Fruit fly (Drosophila melanogaster): ENCODE data around the gene fon.

The fon gene

DNA sequence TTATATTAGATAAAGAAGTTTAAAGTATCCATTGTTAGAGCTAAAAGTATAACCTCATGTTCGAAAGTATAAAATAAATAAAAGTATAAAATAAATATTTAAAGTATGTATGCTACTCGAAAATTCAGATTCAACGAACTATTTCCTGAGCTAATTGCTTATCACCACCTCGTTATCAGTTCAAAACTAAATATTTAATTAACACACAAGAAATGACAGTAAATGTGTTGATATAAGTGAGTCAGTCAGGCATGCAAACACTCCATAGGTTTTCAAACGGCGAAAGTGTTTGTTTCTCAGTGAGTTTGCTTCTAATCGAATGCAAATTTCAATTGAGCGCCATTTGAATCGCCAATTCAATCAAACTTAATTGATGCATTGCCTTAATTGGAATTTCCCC is 48.3 kb upstream of the fon start (continued):
- TF ChIP-seq CG17568 (GFP tag; optimal IDR thresholded peaks at IDR 0.05) (no peak), croc (GFP tag; conservative IDR thresholded peaks at IDR 0.05) (no peak), CG17612 (GFP tag; IDR thresholded peaks at IDR 0.05) (no peak), CG18764 (GFP tag; optimal IDR thresholded peaks at IDR 0.05) (peak; percentile 12), Rx (GFP tag; IDR thresholded peaks at IDR 0.05) (no peak), sisA (GFP tag; IDR thresholded peaks at IDR 0.05) (no peak), CG32772 (GFP tag; IDR thresholded peaks at IDR 0.05) (no peak), ranshi (GFP tag; IDR thresholded peaks at IDR 0.05) (no peak), cad (GFP tag; optimal IDR thresholded peaks at IDR 0.05) (no peak), Doc3 (GFP tag; IDR thresholded peaks at IDR 0.05; ENCODE audit: partially characterized antibody) (no peak), Dip2 (GFP tag; IDR thresholded peaks at IDR 0.05) (no peak), CG10431 (GFP tag; optimal IDR thresholded peaks at IDR 0.05) (peak; percentile 78), fu2 (GFP tag; optimal IDR thresholded peaks at IDR 0.05) (no peak), CG8281 (tag; optimal IDR thresholded peaks at IDR 0.05) (peak; percentile 50), rib (GFP tag; IDR thresholded peaks at IDR 0.05) (no peak), CG3281 (GFP tag; optimal IDR thresholded peaks at IDR 0.05) (peak; percentile 52), hkb (optimal IDR thresholded peaks at IDR 0.05) (no peak), hkb (GFP tag; IDR thresholded peaks at IDR 0.05) (peak; percentile 38; the same call in 1 of the 2 replicates), gce (GFP tag; IDR thresholded peaks at IDR 0.05) (no peak), CG4404 (GFP tag; IDR thresholded peaks at IDR 0.05) (no peak), B-H1 (GFP tag; IDR thresholded peaks at IDR 0.05) (no peak), CG2712 (tag; optimal IDR thresholded peaks at IDR 0.05) (peak; percentile 74), insv (GFP tag; optimal IDR thresholded peaks at IDR 0.05) (no peak), stwl (tag; optimal IDR thresholded peaks at IDR 0.05) (peak; percentile 13), CG17359 (tag; optimal IDR thresholded peaks at IDR 0.05) (peak; percentile 63), Side (GFP tag; optimal IDR thresholded peaks at IDR 0.05) (no peak), lilli (GFP tag; optimal IDR thresholded peaks at IDR 0.05) (no peak), fd96Cb (tag; optimal IDR thresholded peaks at IDR 0.05) (no peak), CG12391 (tag; optimal IDR thresholded peaks at IDR 0.05) (peak; percentile 48)

DNA sequence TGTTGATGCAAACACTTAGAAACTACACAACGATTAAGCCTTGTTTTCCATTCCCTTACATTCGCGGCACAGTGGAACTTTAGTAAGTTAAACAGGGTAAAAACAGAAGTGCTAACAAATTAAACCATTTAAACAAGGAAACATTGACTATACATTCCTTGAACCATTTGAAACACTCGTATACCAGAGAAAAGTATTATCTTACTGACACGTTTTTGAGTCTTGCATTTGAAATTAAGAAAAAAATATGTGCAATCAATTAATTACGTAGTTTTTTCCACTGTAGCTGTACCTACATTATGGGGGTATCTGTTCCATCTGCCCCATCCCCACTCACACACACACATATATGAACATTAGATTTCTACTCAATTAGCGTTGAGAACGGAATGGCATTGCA is 47.3 kb upstream of the fon start:
- TF ChIP-seq CG7839 (tag; optimal IDR thresholded peaks at IDR 0.05) (peak; percentile 22), Dad (GFP tag; optimal IDR thresholded peaks at IDR 0.05) (no peak), sisA (GFP tag; IDR thresholded peaks at IDR 0.05) (no peak), CG2120 (GFP tag; optimal IDR thresholded peaks at IDR 0.05) (peak; percentile 32), seq (GFP tag; IDR thresholded peaks at IDR 0.05) (no peak), Hr51 (GFP tag; optimal IDR thresholded peaks at IDR 0.05) (peak in 1 of 2 experiments; percentile 14), CG13287 (GFP tag; IDR thresholded peaks at IDR 0.05; ENCODE audit: partially characterized antibody) (no peak), grau (tag; optimal IDR thresholded peaks at IDR 0.05) (peak; percentile 63), CG13123 (GFP tag; optimal IDR thresholded peaks at IDR 0.05) (no peak), CG17385 (GFP tag; optimal IDR thresholded peaks at IDR 0.05) (peak; percentile 10), caup (GFP tag; optimal IDR thresholded peaks at IDR 0.05; ENCODE audit: severe bottlenecking) (peak; percentile 11), CG15011 (GFP tag; optimal IDR thresholded peaks at IDR 0.05) (no peak), CG31441 (GFP tag; IDR thresholded peaks at IDR 0.05) (0 out of 2 replicates have a peak, but pooled peaks have one; percentile 14), trem (tag; optimal IDR thresholded peaks at IDR 0.05) (no peak), Neu2 (GFP tag; optimal IDR thresholded peaks at IDR 0.05; ENCODE audit: borderline replicate concordance) (no peak), CG4707 (GFP tag; optimal IDR thresholded peaks at IDR 0.05) (peak; percentile 46), CG18599 (GFP tag; optimal IDR thresholded peaks at IDR 0.05) (peak; percentile 40), Ada2b (GFP tag; IDR thresholded peaks at IDR 0.05) (no peak), kni (GFP tag; optimal IDR thresholded peaks at IDR 0.05) (no peak), dmrt99B (tag; optimal IDR thresholded peaks at IDR 0.05) (peak; percentile 18), PHDP (tag; optimal IDR thresholded peaks at IDR 0.05) (peak; percentile 32), nmo (GFP tag; optimal IDR thresholded peaks at IDR 0.05) (peak; percentile 8), CG6813 (GFP tag; optimal IDR thresholded peaks at IDR 0.05) (peak; percentile 33), CG8924 (tag; optimal IDR thresholded peaks at IDR 0.05) (peak; percentile 7)
